Worm (Caenorhabditis elegans) whole organism, L4 larva: ENCODE data around the gene nlp-34.

Experiments
- F26F4.8 ChIP-seq: fragments of 200-800 bp; sonication (Bioruptor generic); conservative IDR thresholded peaks from 2 replicates; pipeline ENCODE4 v1.3.6; 2022; ENCODE audit warnings: missing genetic modification characterization, missing compliant biosample characterization
- aha-1 ChIP-seq: fragments of 150-350 bp; peaks from one replicate; lab custom pipeline; 2014; ENCODE audit warnings: missing biosample characterization, missing genetic modification characterization
- ama-1 ChIP-seq: fragments of 150-350 bp; optimal IDR thresholded peaks from 2 replicates; lab custom pipeline; 2014; ENCODE audit warnings: inconsistent platforms, mixed read lengths
- attf-4 ChIP-seq: sonication (generic microtip); optimal IDR thresholded peaks from 3 replicates; lab custom pipeline; 2017; ENCODE audit warnings: missing biosample characterization, missing genetic modification characterization
- ceh-44 ChIP-seq: fragments of 200-800 bp; sonication (Bioruptor generic); IDR thresholded peaks from 2 replicates; pipeline ENCODE4 v1.3.6; 2022; ENCODE audit warnings: missing genetic modification reagents, missing genetic modification characterization, missing compliant biosample characterization
- ceh-62 ChIP-seq: sonication (generic microtip); optimal IDR thresholded peaks from 2 replicates; lab custom pipeline; 2017; ENCODE audit warnings: missing biosample characterization, missing genetic modification characterization
- daf-16 ChIP-seq, 3 experiments: sonication (generic microtip); optimal IDR thresholded peaks; 2 replicates each; lab custom pipeline; 2016 to 2017; ENCODE audit warnings: missing genetic modification characterization in 3 of 3, missing genetic modification reagents in 3 of 3, mild to moderate bottlenecking in 2 of 3, missing compliant biosample characterization in 2 of 3, missing biosample characterization in 1 of 3, moderate library complexity in 1 of 3
- daf-19 ChIP-seq: fragments of 200-800 bp; sonication (Bioruptor generic); conservative IDR thresholded peaks from 2 replicates; pipeline ENCODE4 v1.3.6; 2022; ENCODE audit warnings: missing genetic modification characterization, missing compliant biosample characterization
- daf-8 ChIP-seq: fragments of 200-800 bp; sonication (Bioruptor generic); IDR thresholded peaks from 2 replicates; pipeline ENCODE4 v1.3.6; 2022; ENCODE audit warnings: missing genetic modification characterization, missing compliant biosample characterization
- dmd-6 ChIP-seq: fragments of 200-800 bp; sonication (Bioruptor generic); IDR thresholded peaks from 2 replicates; pipeline ENCODE4 v1.3.6; 2022; ENCODE audit warnings: missing genetic modification reagents, missing genetic modification characterization, missing compliant biosample characterization
- dmd-8 ChIP-seq: fragments of 200-800 bp; sonication (Bioruptor generic); IDR thresholded peaks from 2 replicates; pipeline ENCODE4 v1.3.6; 2022; ENCODE audit warnings: missing genetic modification characterization, missing compliant biosample characterization
- dmd-9 ChIP-seq: fragments of 200-800 bp; sonication (Bioruptor generic); IDR thresholded peaks from 2 replicates; pipeline ENCODE4 v1.3.6; 2022; ENCODE audit warnings: missing genetic modification reagents, missing genetic modification characterization, missing compliant biosample characterization
- gei-8 ChIP-seq: fragments of 200-800 bp; sonication (Bioruptor generic); optimal IDR thresholded peaks from 2 replicates; lab custom pipeline; 2018; ENCODE audit warnings: mild to moderate bottlenecking, missing genetic modification characterization, missing compliant biosample characterization
- hif-1 ChIP-seq, 2 experiments: sonication (generic microtip); optimal IDR thresholded peaks; 2 replicates each; lab custom pipeline; 2016 to 2017; ENCODE audit warnings: missing compliant biosample characterization in 2 of 2, missing genetic modification characterization in 2 of 2, missing genetic modification reagents in 2 of 2, missing genotype in 2 of 2, mild to moderate bottlenecking in 1 of 2
- hlh-11 ChIP-seq: fragments of 200-800 bp; sonication (Bioruptor generic); optimal IDR thresholded peaks from 2 replicates; lab custom pipeline; 2018; ENCODE audit warnings: mild to moderate bottlenecking, missing genetic modification characterization, missing compliant biosample characterization
- hlh-30 ChIP-seq: sonication (generic microtip); optimal IDR thresholded peaks from 2 replicates; lab custom pipeline; 2017; ENCODE audit warnings: antibody characterized with exemption, mild to moderate bottlenecking, missing genetic modification characterization, missing compliant biosample characterization; ENCODE audit not compliant: insufficient read depth
- lim-7 ChIP-seq: fragments of 200-800 bp; sonication (Bioruptor generic); IDR thresholded peaks from 2 replicates; pipeline ENCODE4 v1.3.6; 2022; ENCODE audit warnings: missing genetic modification characterization, missing compliant biosample characterization
- lin-13 ChIP-seq: fragments of 150-350 bp; optimal IDR thresholded peaks from 2 replicates; lab custom pipeline; 2014; ENCODE audit warnings: missing biosample characterization, missing genetic modification reagents, missing genetic modification characterization
- lin-15B ChIP-seq: fragments of 150-350 bp; sonication (generic microtip); optimal IDR thresholded peaks from 3 replicates; lab custom pipeline; 2014; ENCODE audit warnings: missing biosample characterization, missing genetic modification characterization
- lin-29 ChIP-seq: fragments of 200-800 bp; sonication (Bioruptor generic); IDR thresholded peaks from 2 replicates; pipeline ENCODE4 v1.3.6; 2022; ENCODE audit warnings: missing genetic modification reagents, missing genetic modification characterization, missing compliant biosample characterization
- lin-39 ChIP-seq: fragments of 150-350 bp; optimal IDR thresholded peaks from 2 replicates; lab custom pipeline; 2014; ENCODE audit warnings: missing biosample characterization, missing genetic modification reagents, missing genetic modification characterization
- madf-5 ChIP-seq, 2 experiments: fragments of 200-800 bp; sonication (Bioruptor generic); IDR thresholded peaks; 2 replicates each; pipeline ENCODE4 v1.3.6; 2022; ENCODE audit warnings: missing compliant biosample characterization in 2 of 2, missing genetic modification characterization in 2 of 2
- mdl-1 ChIP-seq, 2 experiments: fragments of 150-350 bp in 1 of 2; sonication (generic microtip) in 1 of 2; optimal IDR thresholded peaks; 2 replicates each; lab custom pipeline; 2014 to 2017; ENCODE audit warnings: missing biosample characterization in 2 of 2, missing genetic modification characterization in 2 of 2
- mxl-3 ChIP-seq: fragments of 200-800 bp; sonication (Bioruptor generic); optimal IDR thresholded peaks from 2 replicates; lab custom pipeline; 2018; ENCODE audit warnings: mild to moderate bottlenecking, missing genetic modification characterization, missing compliant biosample characterization
- nhr-111 ChIP-seq: fragments of 200-800 bp; sonication (Bioruptor generic); optimal IDR thresholded peaks from 2 replicates; lab custom pipeline; 2018; ENCODE audit warnings: mild to moderate bottlenecking, missing genetic modification characterization, missing compliant biosample characterization
- nhr-25 ChIP-seq: sonication (generic microtip); optimal IDR thresholded peaks from 2 replicates; lab custom pipeline; 2017; ENCODE audit warnings: missing genetic modification characterization, mild to moderate bottlenecking, missing compliant biosample characterization, antibody characterized with exemption, moderate library complexity, borderline replicate concordance; ENCODE audit not compliant: insufficient read depth
- nhr-28 ChIP-seq: fragments of 150-350 bp; optimal IDR thresholded peaks from 2 replicates; lab custom pipeline; 2014; ENCODE audit warnings: missing biosample characterization, missing genetic modification characterization
- nhr-76 ChIP-seq: fragments of 150-350 bp; optimal IDR thresholded peaks from 2 replicates; lab custom pipeline; 2014; ENCODE audit warnings: missing biosample characterization, missing genetic modification characterization
- nhr-77 ChIP-seq: fragments of 150-350 bp; optimal IDR thresholded peaks from 2 replicates; lab custom pipeline; 2014; ENCODE audit warnings: missing biosample characterization, missing genetic modification characterization
- pha-4 ChIP-seq, 2 experiments: fragments of 150-350 bp in 1 of 2; fragments of 200-800 bp in 1 of 2; sonication (Bioruptor generic) in 1 of 2; IDR thresholded peaks in 1 of 2; optimal IDR thresholded peaks in 1 of 2; 2 replicates each; pipeline versions ENCODE4 v1.3.6 to Lab custom; 2014 to 2022; ENCODE audit warnings: missing genetic modification characterization in 2 of 2, missing genetic modification reagents in 2 of 2, missing biosample characterization in 1 of 2, missing compliant biosample characterization in 1 of 2
- php-3 ChIP-seq: fragments of 200-800 bp; sonication (Bioruptor generic); IDR thresholded peaks from 2 replicates; pipeline ENCODE4 v1.3.6; 2022; ENCODE audit warnings: missing genetic modification reagents, missing genetic modification characterization, missing compliant biosample characterization
- sdz-12 ChIP-seq: fragments of 200-800 bp; sonication (Bioruptor generic); optimal IDR thresholded peaks from 2 replicates; lab custom pipeline; 2018; ENCODE audit warnings: mild to moderate bottlenecking, missing genetic modification characterization, missing compliant biosample characterization
- snpc-1.2 ChIP-seq: fragments of 200-800 bp; sonication (Bioruptor generic); IDR thresholded peaks from 2 replicates; pipeline ENCODE4 v1.3.6; 2022; ENCODE audit warnings: missing genetic modification reagents, missing genetic modification characterization, missing compliant biosample characterization
- snpc-4 ChIP-seq: fragments of 150-350 bp; optimal IDR thresholded peaks from 2 replicates; lab custom pipeline; 2014; ENCODE audit warnings: missing biosample characterization, missing genetic modification characterization
- spr-1 ChIP-seq: sonication (generic microtip); optimal IDR thresholded peaks from 2 replicates; lab custom pipeline; 2016; ENCODE audit warnings: mild to moderate bottlenecking, missing genetic modification characterization, missing compliant biosample characterization
- unc-62 ChIP-seq, 3 experiments: fragments of 150-350 bp in 1 of 3; sonication (generic microtip); optimal IDR thresholded peaks in 2 of 3; peaks in 1 of 3; 1 replicate in 1 of 3; 2 replicates in 2 of 3; lab custom pipeline; 2014 to 2017; ENCODE audit warnings: missing biosample characterization in 3 of 3, missing genetic modification characterization in 3 of 3, missing genetic modification reagents in 3 of 3, missing genotype in 1 of 3
- vab-7 ChIP-seq: fragments of 200-800 bp; sonication (Bioruptor generic); IDR thresholded peaks from 2 replicates; pipeline ENCODE4 v1.3.6; 2022; ENCODE audit warnings: missing genetic modification reagents, missing genetic modification characterization, missing compliant biosample characterization
- zfp-2 ChIP-seq: sonication (generic microtip); optimal IDR thresholded peaks from 2 replicates; lab custom pipeline; 2016; ENCODE audit warnings: mild to moderate bottlenecking, missing genetic modification characterization, missing compliant biosample characterization
- zfp-3 ChIP-seq: fragments of 200-800 bp; sonication (Bioruptor generic); conservative IDR thresholded peaks from 2 replicates; pipeline ENCODE4 v1.3.6; 2022; ENCODE audit warnings: missing genetic modification reagents, missing genetic modification characterization, missing compliant biosample characterization
- ztf-11 ChIP-seq: fragments of 150-350 bp; optimal IDR thresholded peaks from 2 replicates; lab custom pipeline; 2014; ENCODE audit warnings: missing biosample characterization, missing genetic modification characterization
- ztf-7 ChIP-seq: fragments of 150-350 bp; optimal IDR thresholded peaks from 2 replicates; lab custom pipeline; 2014; ENCODE audit warnings: missing biosample characterization, missing genetic modification characterization

Gene nlp-34

ce11 chrV:3984178-3984577, 5.2 kb upstream of the nlp-34 start, which contains the start of gene nlp-29 (continued):
- TF ChIP-seq zfp-3 (GFP tag; lab: Robert Waterston, UW) (no peak), nhr-76 (tag; lab: Kevin White, UChicago) (no peak), mdl-1 (tag; optimal IDR thresholded peaks at IDR 0.05; lab: Kevin White, UChicago) (no peak), lin-39 (no peak), hif-1 (tag; optimal IDR thresholded peaks at IDR 0.05; lab: Kevin White, UChicago) (no peak)

ce11 chrV:3981680-3982079, 2.7 kb upstream of the nlp-34 start, which contains the start of gene nlp-30:
TSS of gene nlp-30 (plus strand) at chrV:3981980.
- TF ChIP-seq ceh-44 (GFP tag; lab: Robert Waterston, UW), result no peak
- no peak for TF ChIP-seq vab-7 (GFP tag; lab: Robert Waterston, UW)
- TF ChIP-seq ceh-62 (tag; lab: Kevin White, UChicago), result no peak
- TF ChIP-seq nhr-111 (GFP tag; lab: Kevin White, UChicago), result no peak
- TF ChIP-seq unc-62 (GFP tag; optimal IDR thresholded peaks at IDR 0.05 in 1 of 2; lab: Kevin White, UChicago), result peak in 1 of 2 experiments; percentile 62
- TF ChIP-seq unc-62 (tag; optimal IDR thresholded peaks at IDR 0.05; lab: Kevin White, UChicago), result no peak
- TF ChIP-seq lim-7, result no peak
- TF ChIP-seq, all 104 proteins: peak for 1

DNA sequence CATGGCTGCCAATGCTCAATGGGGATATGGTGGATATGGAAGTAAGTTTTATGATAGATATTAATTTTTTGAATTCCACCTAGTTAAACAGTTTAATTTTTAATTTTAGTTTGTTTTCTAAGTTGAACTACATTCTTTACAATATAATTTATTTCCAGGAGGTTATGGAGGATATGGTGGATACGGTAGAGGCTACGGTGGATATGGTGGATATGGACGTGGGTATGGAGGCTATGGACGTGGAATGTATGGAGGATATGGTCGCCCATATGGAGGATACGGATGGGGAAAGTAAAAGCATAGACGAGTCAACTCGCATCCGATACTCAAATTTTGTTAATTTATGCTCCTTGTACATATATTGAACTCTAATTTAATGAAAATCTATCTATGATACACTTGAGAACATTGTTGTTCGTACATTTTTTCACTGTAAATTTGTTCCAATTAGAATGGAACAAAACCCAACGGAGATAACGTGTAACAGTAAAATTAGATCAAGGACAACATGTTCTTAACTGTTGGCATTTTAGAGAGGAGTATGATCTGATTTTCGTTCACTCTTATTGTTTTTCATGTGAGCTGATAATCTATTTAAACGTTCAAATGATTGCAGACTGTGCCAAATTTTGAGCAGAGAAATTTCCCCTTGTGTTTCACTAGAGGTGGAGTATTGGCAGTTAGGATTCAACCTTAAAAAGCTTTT, 1.4 kb upstream of the nlp-34 start:
- peak; percentile 98 for TF ChIP-seq aha-1
- TF ChIP-seq snpc-4 (tag; lab: Kevin White, UChicago), result no peak
- TF ChIP-seq mdl-1 (tag; optimal IDR thresholded peaks at IDR 0.05; lab: Kevin White, UChicago), result no peak
- peak in 1 of 2 experiments; percentile 84 for TF ChIP-seq unc-62 (GFP tag; optimal IDR thresholded peaks at IDR 0.05 in 1 of 2; lab: Kevin White, UChicago)
- TF ChIP-seq unc-62 (tag; optimal IDR thresholded peaks at IDR 0.05; lab: Kevin White, UChicago), result no peak

DNA sequence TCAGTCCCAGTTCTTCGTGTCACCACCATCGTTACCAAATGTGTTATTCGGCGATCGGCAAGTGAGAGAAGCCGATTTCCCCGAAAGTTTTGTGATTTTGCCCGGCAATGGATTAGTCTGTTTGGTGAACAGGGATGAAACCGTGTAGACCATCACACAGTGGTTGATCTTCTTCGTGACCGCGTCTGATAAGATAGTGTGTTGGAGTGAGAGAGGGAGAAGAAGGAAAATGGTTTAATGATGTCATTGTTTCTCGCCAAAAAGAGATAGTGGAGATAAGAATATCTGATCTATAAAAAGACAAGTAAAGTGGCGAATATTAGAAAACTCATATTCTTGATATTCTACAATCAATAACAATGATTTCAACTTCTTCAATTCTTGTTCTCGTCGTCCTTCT, 885 bp upstream of the nlp-34 start, which contains the start of gene nlp-31:
Gene nlp-31, plus strand, starts transcription at position 237 of the 400 bp plus-strand sequence.
- TF ChIP-seq pha-4 (GFP tag; IDR thresholded peaks at IDR 0.05; lab: Robert Waterston, UW) (no peak), pha-4 (tag; optimal IDR thresholded peaks at IDR 0.05; lab: Kevin White, UChicago) (no peak), lim-7 (no peak), lin-13 (GFP tag; lab: Kevin White, UChicago) (no peak), nhr-28 (tag; lab: Kevin White, UChicago) (peak; percentile 74), vab-7 (GFP tag; lab: Robert Waterston, UW) (no peak), mxl-3 (GFP tag; lab: Kevin White, UChicago) (peak; percentile 68), madf-5 (GFP tag; IDR thresholded peaks at IDR 0.05; lab: Robert Waterston, UW) (no peak), daf-19 (GFP tag; lab: Robert Waterston, UW) (no peak), ama-1 (no peak), lin-15B (no peak), spr-1 (no peak), daf-8 (no peak), nhr-25 (tag; lab: Kevin White, UChicago) (peak; percentile 74), hlh-11 (tag; lab: Kevin White, UChicago) (peak; percentile 79), gei-8 (GFP tag; lab: Kevin White, UChicago) (no peak), php-3 (GFP tag; lab: Robert Waterston, UW) (no peak), zfp-3 (GFP tag; lab: Robert Waterston, UW) (no peak), ztf-7 (tag; lab: Kevin White, UChicago) (no peak), F26F4.8 (GFP tag; lab: Robert Waterston, UW) (no peak), ztf-11 (tag; lab: Kevin White, UChicago) (no peak), snpc-1.2 (no peak), aha-1 (no peak), sdz-12 (GFP tag; lab: Kevin White, UChicago) (no peak), dmd-8 (no peak), lin-29 (no peak), attf-4 (tag; lab: Kevin White, UChicago) (no peak), dmd-6 (GFP tag; lab: Robert Waterston, UW) (0 out of 2 replicates have a peak, but pooled peaks have one; percentile 17), nhr-77 (tag; lab: Kevin White, UChicago) (no peak), unc-62 (GFP tag; optimal IDR thresholded peaks at IDR 0.05 in 1 of 2; lab: Kevin White, UChicago) (peak in 1 of 2 experiments; percentile 63), unc-62 (tag; optimal IDR thresholded peaks at IDR 0.05; lab: Kevin White, UChicago) (no peak), hlh-30 (tag; lab: Kevin White, UChicago) (peak; percentile 30), zfp-2 (no peak), dmd-9 (GFP tag; lab: Robert Waterston, UW) (no peak), daf-16 (GFP tag; optimal IDR thresholded peaks at IDR 0.05; lab: Kevin White, UChicago) (no peak), daf-16 (tag; optimal IDR thresholded peaks at IDR 0.05; lab: Kevin White, UChicago) (no peak), ceh-62 (tag; lab: Kevin White, UChicago) (no peak)
